Fruit fly (Drosophila melanogaster): ENCODE data around the gene CG4576.

dm6 chr3R:15839294-15839693, 13.7 kb downstream of the CG4576 start, which contains the start of gene Pbp45:
- TF ChIP-seq psq (optimal IDR thresholded peaks at IDR 0.05) (no peak), usp (GFP tag; optimal IDR thresholded peaks at IDR 0.05) (no peak), EcR (GFP tag; optimal IDR thresholded peaks at IDR 0.05) (no peak)
